Worm (Caenorhabditis elegans): ENCODE data around the gene F13A7.7.
"Not testable (repeated sequence)": the region's sequence is repeated elsewhere in the genome, so short reads cannot be mapped to it uniquely, and the experiment has no call there.

F13A7.7 gene

ce11 chrV:16383729-16384128 is at the start of gene F13A7.7:
F13A7.7 (minus strand) TSS chrV:16383829.
- not testable (repeated sequence) for TF ChIP-seq ama-1 (optimal IDR thresholded peaks at IDR 0.05); alr-1 (tag; optimal IDR thresholded peaks at IDR 0.05); sma-3 (GFP tag; optimal IDR thresholded peaks at IDR 0.05)

DNA sequence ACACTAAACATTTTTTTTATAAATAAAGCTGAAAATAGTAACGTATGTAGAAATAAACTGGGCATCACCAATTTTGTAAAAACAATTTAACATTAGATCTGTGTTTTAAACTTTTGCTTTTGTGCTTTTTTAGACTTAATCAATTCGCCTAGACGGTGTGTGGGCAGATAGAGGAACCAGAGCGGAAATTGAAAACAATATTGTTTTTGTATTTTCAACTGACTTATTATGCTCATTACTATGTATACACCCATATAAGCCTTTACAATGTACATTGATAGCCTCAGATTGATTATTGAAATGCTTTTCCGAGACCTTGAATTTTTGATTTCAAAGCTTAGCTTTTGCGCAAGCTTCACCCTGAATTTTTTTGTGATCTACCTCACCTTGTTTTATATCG is 46.3 kb upstream of the F13A7.7 start, which contains the start of gene str-73:
str-73 (plus strand) TSS at position 301 of the 400 bp plus-strand sequence.
- TF ChIP-seq nhr-23 (tag; optimal IDR thresholded peaks at IDR 0.05) (no peak), lin-11 (tag; optimal IDR thresholded peaks at IDR 0.05) (no peak), nhr-237 (tag; optimal IDR thresholded peaks at IDR 0.05) (no peak), ztf-11 (tag; optimal IDR thresholded peaks at IDR 0.05) (no peak), unc-62 (GFP tag; optimal IDR thresholded peaks at IDR 0.05) (no peak), nhr-12 (tag; optimal IDR thresholded peaks at IDR 0.05) (no peak)

ce11 chrV:16429503-16429902 is 45.9 kb upstream of the F13A7.7 start, which contains the start of gene F26D2.10:
F26D2.10 (minus strand) TSS chrV:16429603.
- TF ChIP-seq F13H6.1 (tag; optimal IDR thresholded peaks at IDR 0.05) (no peak), nhr-129 (tag; optimal IDR thresholded peaks at IDR 0.05) (no peak), blmp-1 (tag; optimal IDR thresholded peaks at IDR 0.05; ENCODE audit: insufficient read depth) (no peak), unc-62 (GFP tag; optimal IDR thresholded peaks at IDR 0.05) (no peak), ZK546.5 (tag; optimal IDR thresholded peaks at IDR 0.05) (no peak)

- TF ChIP-seq elt-1 (tag; optimal IDR thresholded peaks at IDR 0.05) (no peak), Y55F3AM.14 (GFP tag; optimal IDR thresholded peaks at IDR 0.05) (no peak), elt-3 (tag; optimal IDR thresholded peaks at IDR 0.05) (no peak), fos-1 (tag; optimal IDR thresholded peaks at IDR 0.05) (no peak), sma-3 (GFP tag; optimal IDR thresholded peaks at IDR 0.05) (no peak), unc-62 (GFP tag; optimal IDR thresholded peaks at IDR 0.05) (no peak), unc-55 (GFP tag; optimal IDR thresholded peaks at IDR 0.05) (no peak), nhr-12 (tag; optimal IDR thresholded peaks at IDR 0.05) (no peak), ztf-4 (tag; optimal IDR thresholded peaks at IDR 0.05) (no peak)
Measured at ce11 chrV:16424428-16424827, 40.8 kb upstream of the F13A7.7 start, which contains the start of gene srw-29. srw-29 (minus strand) TSS chrV:16424528.

ce11 chrV:16420696-16421095 is 37.1 kb upstream of the F13A7.7 start, which contains the start of gene srw-48:
srw-48 (plus strand) TSS chrV:16420996.
- no peak for TF ChIP-seq nhr-129 (tag; optimal IDR thresholded peaks at IDR 0.05)
- no peak for TF ChIP-seq nhr-23 (tag; optimal IDR thresholded peaks at IDR 0.05)
- no peak for TF ChIP-seq sma-9 (GFP tag; optimal IDR thresholded peaks at IDR 0.05)
- no peak for TF ChIP-seq sma-9 (tag; optimal IDR thresholded peaks at IDR 0.05)

DNA sequence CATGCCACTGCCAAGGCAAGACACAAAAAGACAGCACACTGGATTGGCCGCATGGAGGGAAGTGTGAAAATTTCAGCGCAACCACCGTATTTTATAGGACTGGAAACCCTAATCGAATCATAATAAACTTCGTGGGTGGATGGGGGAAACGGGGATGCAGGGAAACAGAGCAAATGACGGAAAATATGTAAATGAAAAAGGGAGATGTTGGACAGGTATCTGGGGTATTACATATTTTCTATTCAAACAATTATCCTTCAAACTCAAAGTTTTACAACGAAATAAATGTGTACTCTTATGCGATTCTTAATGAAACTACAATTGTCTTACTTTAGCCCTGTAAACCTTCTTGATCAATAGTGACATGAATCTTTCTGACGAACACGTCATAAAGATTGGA is 36.1 kb upstream of the F13A7.7 start, which contains the start of gene F26D2.16:
F26D2.16 (minus strand) TSS at position 101 of the 400 bp plus-strand sequence.
- TF ChIP-seq F13H6.1 (tag; optimal IDR thresholded peaks at IDR 0.05) (no peak), nhr-21 (tag; optimal IDR thresholded peaks at IDR 0.05) (no peak), lsy-2 (tag; optimal IDR thresholded peaks at IDR 0.05) (no peak), unc-55 (GFP tag; optimal IDR thresholded peaks at IDR 0.05) (no peak), alr-1 (tag; optimal IDR thresholded peaks at IDR 0.05) (no peak)

DNA sequence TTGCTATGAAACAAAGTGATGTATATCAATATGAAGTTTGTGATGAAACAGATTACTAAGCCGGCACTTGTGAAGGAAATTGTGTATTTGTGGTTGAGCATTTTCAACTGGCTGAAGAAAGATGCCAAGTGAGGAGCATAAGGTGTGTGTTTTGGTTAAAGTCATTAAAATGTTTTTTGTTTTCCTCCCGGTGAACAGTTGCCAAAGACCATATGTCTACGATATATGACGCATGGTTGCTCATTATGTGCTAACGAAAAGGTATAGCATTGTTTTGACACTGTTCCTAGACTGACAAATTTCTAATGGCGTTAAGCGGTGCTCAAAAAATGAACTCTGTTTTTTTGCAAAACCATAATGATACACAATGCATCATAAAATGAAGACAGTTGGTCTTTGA is 33.4 kb upstream of the F13A7.7 start, which contains the start of gene str-55:
str-55 (minus strand) TSS at position 101 of the 400 bp plus-strand sequence.
- TF ChIP-seq ztf-1 (GFP tag; conservative IDR thresholded peaks at IDR 0.05), result no peak
- no peak for TF ChIP-seq elt-1 (tag; optimal IDR thresholded peaks at IDR 0.05)
- TF ChIP-seq blmp-1 (tag; optimal IDR thresholded peaks at IDR 0.05; ENCODE audit: insufficient read depth), result no peak
- no peak for TF ChIP-seq ztf-11 (tag; optimal IDR thresholded peaks at IDR 0.05)
- no peak for TF ChIP-seq sma-3 (GFP tag; optimal IDR thresholded peaks at IDR 0.05)
- no peak for TF ChIP-seq gmeb-1 (tag; optimal IDR thresholded peaks at IDR 0.05)
- no peak for TF ChIP-seq mdl-1 (tag; optimal IDR thresholded peaks at IDR 0.05)
- TF ChIP-seq C34F6.9 (tag; optimal IDR thresholded peaks at IDR 0.05), result no peak
- no peak for TF ChIP-seq lsy-2 (tag; optimal IDR thresholded peaks at IDR 0.05)
- no peak for TF ChIP-seq Y55F3AM.14 (GFP tag; optimal IDR thresholded peaks at IDR 0.05)
- TF ChIP-seq elt-3 (tag; optimal IDR thresholded peaks at IDR 0.05), result no peak
- TF ChIP-seq mab-5 (tag; optimal IDR thresholded peaks at IDR 0.05), result no peak
- no peak for TF ChIP-seq ceh-16 (tag; optimal IDR thresholded peaks at IDR 0.05)
- TF ChIP-seq snpc-4 (tag; optimal IDR thresholded peaks at IDR 0.05), result no peak
- TF ChIP-seq crh-2 (tag; optimal IDR thresholded peaks at IDR 0.05), result no peak
